Worm (Caenorhabditis elegans): ENCODE data around the gene srx-58.

ce11 chrV:15377903-15378302, 25.4 kb downstream of the srx-58 start, which contains the start of gene srh-122:
- TF ChIP-seq sem-2 (GFP tag; optimal IDR thresholded peaks at IDR 0.05) (no peak), ces-1 (GFP tag; optimal IDR thresholded peaks at IDR 0.05) (no peak)

All from whole organism, mixed stage, embryonic.